Fruit fly (Drosophila melanogaster): ENCODE data around the gene lectin-33A.

Gene lectin-33A

dm6 chr2L:11027825-11028496 is 26.1 kb downstream of the lectin-33A start:
- TF ChIP-seq CG7368 (GFP tag; optimal IDR thresholded peaks at IDR 0.05) (no peak), fkh (GFP tag; optimal IDR thresholded peaks at IDR 0.05) (no peak), Met (GFP tag; optimal IDR thresholded peaks at IDR 0.05) (no peak), Smox (GFP tag; optimal IDR thresholded peaks at IDR 0.05) (no peak), cyc (GFP tag; optimal IDR thresholded peaks at IDR 0.05) (no peak), CG8319 (GFP tag; optimal IDR thresholded peaks at IDR 0.05) (no peak), CG3919 (GFP tag; optimal IDR thresholded peaks at IDR 0.05) (no peak), Gug (GFP tag; IDR thresholded peaks at IDR 0.05) (no peak), CG9139 (GFP tag; optimal IDR thresholded peaks at IDR 0.05) (no peak), Eip75B (GFP tag; optimal IDR thresholded peaks at IDR 0.05) (no peak), acj6 (GFP tag; optimal IDR thresholded peaks at IDR 0.05) (no peak), CG11294 (GFP tag; IDR thresholded peaks at IDR 0.05) (no peak), CG6854 (GFP tag; optimal IDR thresholded peaks at IDR 0.05) (no peak), lz (GFP tag; optimal IDR thresholded peaks at IDR 0.05) (no peak), Blimp-1 (GFP tag; optimal IDR thresholded peaks at IDR 0.05) (no peak), CG11902 (GFP tag; optimal IDR thresholded peaks at IDR 0.05) (no peak)

dm6 chr2L:11032285-11032970 is 30.6 kb downstream of the lectin-33A start:
- TF ChIP-seq CG3032 (tag; optimal IDR thresholded peaks at IDR 0.05) (no peak), CG16779 (tag; optimal IDR thresholded peaks at IDR 0.05) (peak; percentile 35), Eip78C (GFP tag) (peak; percentile 69), CG6792 (GFP tag; optimal IDR thresholded peaks at IDR 0.05) (no peak), svp (GFP tag) (no peak), dsx (GFP tag; optimal IDR thresholded peaks at IDR 0.05; ENCODE audit: poor library complexity, severe bottlenecking) (peak; percentile 51), CG7368 (GFP tag; optimal IDR thresholded peaks at IDR 0.05) (no peak), ss (GFP tag; optimal IDR thresholded peaks at IDR 0.05) (peak; percentile 32 to 75), CG8632 (GFP tag; optimal IDR thresholded peaks at IDR 0.05) (no peak), CG8319 (GFP tag; optimal IDR thresholded peaks at IDR 0.05) (no peak), CG4318 (GFP tag; optimal IDR thresholded peaks at IDR 0.05) (no peak), CG11762 (GFP tag; optimal IDR thresholded peaks at IDR 0.05; ENCODE audit: insufficient read depth) (no peak), CG10669 (GFP tag; optimal IDR thresholded peaks at IDR 0.05) (no peak), Hr39 (GFP tag; optimal IDR thresholded peaks at IDR 0.05) (no peak), CG31627 (GFP tag; optimal IDR thresholded peaks at IDR 0.05) (no peak), Smox (GFP tag; optimal IDR thresholded peaks at IDR 0.05) (no peak), Gug (GFP tag; IDR thresholded peaks at IDR 0.05) (peak; percentile 39; the same call in 1 of the 2 replicates), achi (GFP tag; optimal IDR thresholded peaks at IDR 0.05) (peak; percentile 13), CG32006 (GFP tag; optimal IDR thresholded peaks at IDR 0.05) (peak; percentile 60), Lpt (GFP tag; optimal IDR thresholded peaks at IDR 0.05) (peak; percentile 30), fd59A (GFP tag; optimal IDR thresholded peaks at IDR 0.05) (no peak), Met (GFP tag; optimal IDR thresholded peaks at IDR 0.05) (no peak), CG34406 (GFP tag; optimal IDR thresholded peaks at IDR 0.05) (no peak), spab (GFP tag; optimal IDR thresholded peaks at IDR 0.05) (no peak), dac (GFP tag; optimal IDR thresholded peaks at IDR 0.05) (peak; percentile 5), CG11294 (GFP tag; IDR thresholded peaks at IDR 0.05) (no peak; the same call in 1 of the 2 replicates), Sox14 (GFP tag; optimal IDR thresholded peaks at IDR 0.05) (no peak), cyc (GFP tag; optimal IDR thresholded peaks at IDR 0.05) (no peak), net (GFP tag; optimal IDR thresholded peaks at IDR 0.05) (no peak), Ets21C (GFP tag; optimal IDR thresholded peaks at IDR 0.05) (no peak), eg (GFP tag; IDR thresholded peaks at IDR 0.05) (peak; percentile 79), Hr38 (GFP tag; optimal IDR thresholded peaks at IDR 0.05) (no peak), CG6854 (GFP tag; optimal IDR thresholded peaks at IDR 0.05) (no peak), CG8119 (GFP tag; IDR thresholded peaks at IDR 0.05) (peak; percentile 70), CG9139 (GFP tag; optimal IDR thresholded peaks at IDR 0.05) (peak; percentile 24), Sox102F (GFP tag; optimal IDR thresholded peaks at IDR 0.05) (no peak), pdm3 (GFP tag; optimal IDR thresholded peaks at IDR 0.05) (no peak), esn (GFP tag; optimal IDR thresholded peaks at IDR 0.05) (no peak), acj6 (GFP tag; optimal IDR thresholded peaks at IDR 0.05) (no peak), vri (GFP tag; optimal IDR thresholded peaks at IDR 0.05) (no peak), CG11902 (GFP tag; optimal IDR thresholded peaks at IDR 0.05) (no peak), Ets96B (tag; optimal IDR thresholded peaks at IDR 0.05) (no peak)
